ENCODE assay signal across 2 fruit fly cellular contexts in genomic region chrX:9495945-9496445, dm6.
A peak's percentile ranks its signal among the peaks of the same experiment; 100 is the strongest.
TF ChIP-seq lines count a peak whose summit lies in the region.

No protein-coding gene starts in this region.

TF ChIP-seq in whole organism, embryonic, 481 proteins besides CTCF, POLR2A, EP300 and RAD21 (continued from another document):
- TF ChIP-seq CG7987 (GFP tag; optimal IDR thresholded peaks at IDR 0.05; lab: Kevin White, UChicago), result no peak
- TF ChIP-seq CG18262 (tag; optimal IDR thresholded peaks at IDR 0.05; lab: Kevin White, UChicago), result no peak
- TF ChIP-seq esg (GFP tag; conservative IDR thresholded peaks at IDR 0.05; lab: Robert Waterston, UW), result no peak
- TF ChIP-seq CG17802 (tag; optimal IDR thresholded peaks at IDR 0.05; lab: Kevin White, UChicago), result no peak
- TF ChIP-seq D (optimal IDR thresholded peaks at IDR 0.05; lab: Kevin White, UChicago), result no peak
- no peak for TF ChIP-seq D (GFP tag; optimal IDR thresholded peaks at IDR 0.05; lab: Kevin White, UChicago)
- TF ChIP-seq aop (GFP tag; IDR thresholded peaks at IDR 0.05; lab: Robert Waterston, UW), result no peak
- TF ChIP-seq CG11504 (tag; optimal IDR thresholded peaks at IDR 0.05; lab: Kevin White, UChicago), result no peak
- TF ChIP-seq vvl (GFP tag; IDR thresholded peaks at IDR 0.05; lab: Robert Waterston, UW), result 0 out of 2 replicates have a peak, but pooled peaks have one; percentile 39
- no peak for TF ChIP-seq lbe (GFP tag; optimal IDR thresholded peaks at IDR 0.05; lab: Kevin White, UChicago)
- peak in 1 of 2 experiments; percentile 53 for TF ChIP-seq bsh (GFP tag; optimal IDR thresholded peaks at IDR 0.05; lab: Kevin White, UChicago)
- TF ChIP-seq prd (optimal IDR thresholded peaks at IDR 0.05; lab: Kevin White, UChicago), result no peak
- no peak for TF ChIP-seq prd (GFP tag; IDR thresholded peaks at IDR 0.05; lab: Robert Waterston, UW)
- TF ChIP-seq Stat92E (GFP tag; optimal IDR thresholded peaks at IDR 0.05; lab: Kevin White, UChicago), result no peak
- no peak for TF ChIP-seq odd (GFP tag; optimal IDR thresholded peaks at IDR 0.05; lab: Kevin White, UChicago)
- TF ChIP-seq CG11695 (GFP tag; IDR thresholded peaks at IDR 0.05; lab: Robert Waterston, UW), result no peak
- no peak for TF ChIP-seq CG33213 (GFP tag; optimal IDR thresholded peaks at IDR 0.05; lab: Kevin White, UChicago)
- TF ChIP-seq Optix (GFP tag; IDR thresholded peaks at IDR 0.05; lab: Robert Waterston, UW), result no peak
- no peak for TF ChIP-seq hb (GFP tag; IDR thresholded peaks at IDR 0.05; lab: Robert Waterston, UW; ENCODE audit: partially characterized antibody)
- TF ChIP-seq seq (GFP tag; IDR thresholded peaks at IDR 0.05; lab: Robert Waterston, UW), result no peak
- TF ChIP-seq ro (GFP tag; IDR thresholded peaks at IDR 0.05; lab: Robert Waterston, UW), result no peak
- peak; percentile 82 for TF ChIP-seq nom (GFP tag; optimal IDR thresholded peaks at IDR 0.05; lab: Kevin White, UChicago)
- TF ChIP-seq CG12744 (GFP tag; optimal IDR thresholded peaks at IDR 0.05; lab: Kevin White, UChicago), result no peak
- no peak for TF ChIP-seq CG30431 (GFP tag; optimal IDR thresholded peaks at IDR 0.05; lab: Kevin White, UChicago)
- peak; percentile 48 for TF ChIP-seq CG32772 (GFP tag; IDR thresholded peaks at IDR 0.05; lab: Robert Waterston, UW)
- TF ChIP-seq CG17568 (GFP tag; optimal IDR thresholded peaks at IDR 0.05; lab: Kevin White, UChicago), result no peak
- no peak for TF ChIP-seq Hey (tag; optimal IDR thresholded peaks at IDR 0.05; lab: Kevin White, UChicago)
- peak; percentile 80 for TF ChIP-seq CG11247 (GFP tag; IDR thresholded peaks at IDR 0.05; lab: Robert Waterston, UW)
- peak; percentile 17 for TF ChIP-seq corto (GFP tag; optimal IDR thresholded peaks at IDR 0.05; lab: Kevin White, UChicago)
- TF ChIP-seq Taf1 (GFP tag; IDR thresholded peaks at IDR 0.05; lab: Robert Waterston, UW), result no peak
- TF ChIP-seq sens (GFP tag; lab: Kevin White, UChicago), result peak; percentile 57
- TF ChIP-seq Dip2 (GFP tag; IDR thresholded peaks at IDR 0.05; lab: Robert Waterston, UW), result no peak
- peak; percentile 94 for TF ChIP-seq sqz (GFP tag; optimal IDR thresholded peaks at IDR 0.05; lab: Kevin White, UChicago)
- no peak for TF ChIP-seq Kr (GFP tag; optimal IDR thresholded peaks at IDR 0.05; lab: Kevin White, UChicago)
- TF ChIP-seq oc (tag; optimal IDR thresholded peaks at IDR 0.05; lab: Kevin White, UChicago), result no peak
- no peak for TF ChIP-seq CG17328 (GFP tag; IDR thresholded peaks at IDR 0.05; lab: Robert Waterston, UW)
- TF ChIP-seq pb (GFP tag; optimal IDR thresholded peaks at IDR 0.05; lab: Kevin White, UChicago), result no peak
- no peak for TF ChIP-seq CG2875 (GFP tag; optimal IDR thresholded peaks at IDR 0.05; lab: Kevin White, UChicago)
- no peak for TF ChIP-seq ssp (GFP tag; IDR thresholded peaks at IDR 0.05; lab: Robert Waterston, UW)
- no peak for TF ChIP-seq bbx (GFP tag; IDR thresholded peaks at IDR 0.05; lab: Robert Waterston, UW; ENCODE audit: partially characterized antibody)
- TF ChIP-seq Trl (optimal IDR thresholded peaks at IDR 0.05; lab: Kevin White, UChicago), result peak; percentile 80 to 82
- no peak for TF ChIP-seq Trl (GFP tag; optimal IDR thresholded peaks at IDR 0.05; lab: Kevin White, UChicago)
- no peak for TF ChIP-seq CG9932 (GFP tag; IDR thresholded peaks at IDR 0.05; lab: Robert Waterston, UW)
- no peak for TF ChIP-seq CG3065 (GFP tag; optimal IDR thresholded peaks at IDR 0.05; lab: Kevin White, UChicago)
- TF ChIP-seq repo (GFP tag; optimal IDR thresholded peaks at IDR 0.05; lab: Kevin White, UChicago), result no peak
- no peak for TF ChIP-seq CG13424 (tag; optimal IDR thresholded peaks at IDR 0.05; lab: Kevin White, UChicago)
- no peak for TF ChIP-seq row (GFP tag; IDR thresholded peaks at IDR 0.05; lab: Robert Waterston, UW)
- no peak for TF ChIP-seq tgo (GFP tag; IDR thresholded peaks at IDR 0.05; lab: Robert Waterston, UW)
- no peak for TF ChIP-seq CoRest (tag; optimal IDR thresholded peaks at IDR 0.05; lab: Kevin White, UChicago)
- TF ChIP-seq CG1832 (GFP tag; optimal IDR thresholded peaks at IDR 0.05; lab: Kevin White, UChicago), result peak; percentile 77
- no peak for TF ChIP-seq Sin3A (optimal IDR thresholded peaks at IDR 0.05; lab: Kevin White, UChicago)
- TF ChIP-seq CG17186 (GFP tag; optimal IDR thresholded peaks at IDR 0.05; lab: Kevin White, UChicago), result no peak
- TF ChIP-seq Med (GFP tag; lab: Kevin White, UChicago), result peak; percentile 47
- TF ChIP-seq chinmo (GFP tag; IDR thresholded peaks at IDR 0.05; lab: Robert Waterston, UW; ENCODE audit: partially characterized antibody), result 0 out of 4 replicates have a peak, but pooled peaks have one; percentile 64
- no peak for TF ChIP-seq CG4328 (GFP tag; optimal IDR thresholded peaks at IDR 0.05; lab: Kevin White, UChicago)
- no peak for TF ChIP-seq bab2 (GFP tag; optimal IDR thresholded peaks at IDR 0.05; lab: Kevin White, UChicago)
- no peak for TF ChIP-seq Neu2 (GFP tag; optimal IDR thresholded peaks at IDR 0.05; lab: Kevin White, UChicago; ENCODE audit: borderline replicate concordance)
- no peak for TF ChIP-seq CG8765 (GFP tag; IDR thresholded peaks at IDR 0.05; lab: Robert Waterston, UW)
- peak; percentile 44 for TF ChIP-seq Xbp1 (GFP tag; optimal IDR thresholded peaks at IDR 0.05; lab: Kevin White, UChicago)
- no peak for TF ChIP-seq Hand (GFP tag; optimal IDR thresholded peaks at IDR 0.05; lab: Kevin White, UChicago)
- no peak for TF ChIP-seq run (tag; optimal IDR thresholded peaks at IDR 0.05; lab: Kevin White, UChicago)
- TF ChIP-seq mam (GFP tag; optimal IDR thresholded peaks at IDR 0.05; lab: Kevin White, UChicago), result no peak
- no peak for TF ChIP-seq D19B (GFP tag; optimal IDR thresholded peaks at IDR 0.05; lab: Kevin White, UChicago)
- peak; percentile 29 for TF ChIP-seq ewg (GFP tag; optimal IDR thresholded peaks at IDR 0.05; lab: Kevin White, UChicago)
- TF ChIP-seq CG17385 (GFP tag; optimal IDR thresholded peaks at IDR 0.05; lab: Kevin White, UChicago), result peak; percentile 81
- no peak for TF ChIP-seq CG8388 (GFP tag; optimal IDR thresholded peaks at IDR 0.05; lab: Kevin White, UChicago)
- TF ChIP-seq caup (GFP tag; optimal IDR thresholded peaks at IDR 0.05; lab: Kevin White, UChicago; ENCODE audit: severe bottlenecking), result no peak
- no peak for TF ChIP-seq CG2116 (GFP tag; optimal IDR thresholded peaks at IDR 0.05; lab: Kevin White, UChicago)
- no peak for TF ChIP-seq onecut (GFP tag; IDR thresholded peaks at IDR 0.05; lab: Robert Waterston, UW)
- TF ChIP-seq Six4 (GFP tag; optimal IDR thresholded peaks at IDR 0.05; lab: Kevin White, UChicago), result no peak
TF ChIP-seq in whole organism, embryonic: peak in this region for 23.

TF ChIP-seq in whole organism, prepupa, 60 proteins besides CTCF, POLR2A, EP300 and RAD21 (continued from another document):
- TF ChIP-seq eg (GFP tag; IDR thresholded peaks at IDR 0.05; lab: Robert Waterston, UW), result peak; percentile 33; the same call in 1 of the 3 replicates
- peak; percentile 81 to 85 for TF ChIP-seq ss (GFP tag; optimal IDR thresholded peaks at IDR 0.05; lab: Kevin White, UChicago)
- TF ChIP-seq salr (GFP tag; optimal IDR thresholded peaks at IDR 0.05; lab: Kevin White, UChicago), result peak in 1 of 2 experiments; percentile 53
- TF ChIP-seq CG8319 (GFP tag; optimal IDR thresholded peaks at IDR 0.05; lab: Kevin White, UChicago), result no peak
- TF ChIP-seq CG4318 (GFP tag; optimal IDR thresholded peaks at IDR 0.05; lab: Kevin White, UChicago), result no peak
- TF ChIP-seq dac (GFP tag; optimal IDR thresholded peaks at IDR 0.05; lab: Kevin White, UChicago), result no peak
- TF ChIP-seq Eip93F (GFP tag; optimal IDR thresholded peaks at IDR 0.05; lab: Kevin White, UChicago), result no peak
- peak; percentile 42 for TF ChIP-seq Hr39 (GFP tag; optimal IDR thresholded peaks at IDR 0.05; lab: Kevin White, UChicago)
- no peak for TF ChIP-seq Hr38 (GFP tag; optimal IDR thresholded peaks at IDR 0.05; lab: Kevin White, UChicago)
- peak; percentile 56 for TF ChIP-seq fd59A (GFP tag; optimal IDR thresholded peaks at IDR 0.05; lab: Kevin White, UChicago)
- peak; percentile 56; the same call in 2 of the 3 replicates for TF ChIP-seq CG8119 (GFP tag; IDR thresholded peaks at IDR 0.05; lab: Robert Waterston, UW)
- peak; percentile 84 for TF ChIP-seq CG6808 (GFP tag; optimal IDR thresholded peaks at IDR 0.05; lab: Kevin White, UChicago)
- TF ChIP-seq CG3919 (GFP tag; optimal IDR thresholded peaks at IDR 0.05; lab: Kevin White, UChicago), result peak; percentile 36
- TF ChIP-seq CG32006 (GFP tag; optimal IDR thresholded peaks at IDR 0.05; lab: Kevin White, UChicago), result peak; percentile 48
- no peak for TF ChIP-seq CG11294 (GFP tag; IDR thresholded peaks at IDR 0.05; lab: Robert Waterston, UW)
- TF ChIP-seq CG9139 (GFP tag; optimal IDR thresholded peaks at IDR 0.05; lab: Kevin White, UChicago), result peak; percentile 76
- TF ChIP-seq fkh (GFP tag; optimal IDR thresholded peaks at IDR 0.05; lab: Kevin White, UChicago), result no peak
- TF ChIP-seq CG1621 (tag; optimal IDR thresholded peaks at IDR 0.05; lab: Kevin White, UChicago), result peak; percentile 38
- no peak for TF ChIP-seq CG11902 (GFP tag; optimal IDR thresholded peaks at IDR 0.05; lab: Kevin White, UChicago)
- peak; percentile 0 for TF ChIP-seq CG11762 (GFP tag; optimal IDR thresholded peaks at IDR 0.05; lab: Kevin White, UChicago; ENCODE audit: insufficient read depth)
- TF ChIP-seq Hr4 (GFP tag; optimal IDR thresholded peaks at IDR 0.05; lab: Kevin White, UChicago), result peak; percentile 17
- peak; percentile 29 for TF ChIP-seq CG3032 (tag; optimal IDR thresholded peaks at IDR 0.05; lab: Kevin White, UChicago)
- no peak for TF ChIP-seq CG15336 (GFP tag; IDR thresholded peaks at IDR 0.05; lab: Robert Waterston, UW)
- peak; percentile 73; the same call in 2 of the 3 replicates for TF ChIP-seq CG6163 (GFP tag; IDR thresholded peaks at IDR 0.05; lab: Robert Waterston, UW)
- TF ChIP-seq dsx (GFP tag; optimal IDR thresholded peaks at IDR 0.05; lab: Kevin White, UChicago; ENCODE audit: poor library complexity, severe bottlenecking), result no peak
- TF ChIP-seq Smox (GFP tag; optimal IDR thresholded peaks at IDR 0.05; lab: Kevin White, UChicago), result peak; percentile 46
- TF ChIP-seq Met (GFP tag; optimal IDR thresholded peaks at IDR 0.05; lab: Kevin White, UChicago), result peak; percentile 62
- TF ChIP-seq CG8632 (GFP tag; optimal IDR thresholded peaks at IDR 0.05; lab: Kevin White, UChicago), result peak; percentile 48
- TF ChIP-seq Eip75B (GFP tag; optimal IDR thresholded peaks at IDR 0.05; lab: Kevin White, UChicago), result peak; percentile 34
- peak; percentile 21 for TF ChIP-seq Ets21C (GFP tag; optimal IDR thresholded peaks at IDR 0.05; lab: Kevin White, UChicago)
- TF ChIP-seq CG6792 (GFP tag; optimal IDR thresholded peaks at IDR 0.05; lab: Kevin White, UChicago), result peak; percentile 31
- peak; percentile 37 for TF ChIP-seq CG7368 (GFP tag; optimal IDR thresholded peaks at IDR 0.05; lab: Kevin White, UChicago)
- peak; percentile 70 for TF ChIP-seq spab (GFP tag; optimal IDR thresholded peaks at IDR 0.05; lab: Kevin White, UChicago)
- peak; percentile 31 for TF ChIP-seq CG31627 (GFP tag; optimal IDR thresholded peaks at IDR 0.05; lab: Kevin White, UChicago)
- TF ChIP-seq CG34406 (GFP tag; optimal IDR thresholded peaks at IDR 0.05; lab: Kevin White, UChicago), result peak; percentile 34
- peak; percentile 57 for TF ChIP-seq topi (GFP tag; optimal IDR thresholded peaks at IDR 0.05; lab: Kevin White, UChicago)
- peak; percentile 59 for TF ChIP-seq CG10669 (GFP tag; optimal IDR thresholded peaks at IDR 0.05; lab: Kevin White, UChicago)
